Worm (Caenorhabditis elegans): ENCODE results near the gene polq-1.

DNA sequence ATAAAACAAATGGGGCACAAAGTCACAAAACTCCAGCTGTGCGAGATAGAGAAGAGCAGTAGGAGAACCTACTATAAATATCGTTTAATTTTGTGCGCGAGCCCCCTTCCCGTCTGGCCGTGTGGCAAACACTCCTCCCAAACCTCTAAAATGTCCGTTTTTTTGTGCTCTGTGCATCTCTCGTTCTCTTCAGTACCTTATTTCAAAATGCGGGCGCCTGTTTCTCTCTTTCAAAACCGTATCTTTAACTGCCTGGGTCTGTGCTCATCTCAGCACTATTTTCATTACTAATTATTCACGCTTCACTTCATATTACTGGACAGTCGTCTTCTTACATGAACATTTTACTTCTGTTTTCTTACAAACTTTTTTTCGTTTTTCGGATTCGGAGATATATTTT, 7.1 kb upstream of the polq-1 start:
- TF ChIP-seq unc-39 (tag; optimal IDR thresholded peaks at IDR 0.05): no peak
- TF ChIP-seq unc-55 (GFP tag; optimal IDR thresholded peaks at IDR 0.05): no peak
- no peak for TF ChIP-seq skn-1 (tag; optimal IDR thresholded peaks at IDR 0.05)
- no peak for TF ChIP-seq lin-13 (GFP tag; optimal IDR thresholded peaks at IDR 0.05)
- no peak for TF ChIP-seq snpc-4 (tag; optimal IDR thresholded peaks at IDR 0.05)
- no peak for TF ChIP-seq unc-62 (GFP tag; optimal IDR thresholded peaks at IDR 0.05)
